Worm (Caenorhabditis elegans): ENCODE data around the gene H23N18.6.

The H23N18.6 gene

ce11 chrV:4870627-4871026 lies 44.3 kb downstream of the H23N18.6 start:
- TF ChIP-seq tra-1 (GFP tag; IDR thresholded peaks at IDR 0.05) (no peak), F26F4.8 (GFP tag; conservative IDR thresholded peaks at IDR 0.05) (no peak), jun-1 (tag; optimal IDR thresholded peaks at IDR 0.05) (no peak), mxl-3 (GFP tag; optimal IDR thresholded peaks at IDR 0.05) (no peak), nhr-11 (tag; optimal IDR thresholded peaks at IDR 0.05) (no peak), F49E8.2 (tag; optimal IDR thresholded peaks at IDR 0.05; ENCODE audit: borderline replicate concordance) (no peak), skn-1 (tag; optimal IDR thresholded peaks at IDR 0.05) (no peak), duxl-1 (tag; optimal IDR thresholded peaks at IDR 0.05; ENCODE audit: poor library complexity) (no peak), attf-4 (tag; optimal IDR thresholded peaks at IDR 0.05) (no peak), F10B5.3 (tag; optimal IDR thresholded peaks at IDR 0.05) (no peak), ctbp-1 (GFP tag; IDR thresholded peaks at IDR 0.05) (no peak), nhr-237 (tag; optimal IDR thresholded peaks at IDR 0.05) (no peak), lsy-2 (tag; optimal IDR thresholded peaks at IDR 0.05) (no peak), pqm-1 (tag; optimal IDR thresholded peaks at IDR 0.05) (no peak), nhr-6 (tag; optimal IDR thresholded peaks at IDR 0.05) (no peak), ZK546.5 (tag; optimal IDR thresholded peaks at IDR 0.05) (no peak), ceh-32 (tag; optimal IDR thresholded peaks at IDR 0.05; ENCODE audit: poor library complexity) (no peak), nhr-10 (tag; optimal IDR thresholded peaks at IDR 0.05) (no peak), nhr-48 (tag; optimal IDR thresholded peaks at IDR 0.05) (no peak), lin-13 (GFP tag; optimal IDR thresholded peaks at IDR 0.05) (no peak)

ce11 chrV:4868698-4869097 lies 46.2 kb downstream of the H23N18.6 start:
- TF ChIP-seq dmd-8 (GFP tag; IDR thresholded peaks at IDR 0.05) (no peak), zfp-2 (tag; optimal IDR thresholded peaks at IDR 0.05) (no peak), Y48G9A.11 (GFP tag; IDR thresholded peaks at IDR 0.05) (no peak), ceh-82 (tag; optimal IDR thresholded peaks at IDR 0.05) (no peak), daf-16 (GFP tag; optimal IDR thresholded peaks at IDR 0.05) (no peak), daf-16 (tag; optimal IDR thresholded peaks at IDR 0.05) (no peak), php-3 (GFP tag; IDR thresholded peaks at IDR 0.05) (no peak), madf-5 (GFP tag; IDR thresholded peaks at IDR 0.05) (no peak), Y105C5A.15 (GFP tag; IDR thresholded peaks at IDR 0.05) (no peak), arid-1 (GFP tag; conservative IDR thresholded peaks at IDR 0.05) (no peak)

ce11 chrV:4867535-4867934 lies 47.3 kb downstream of the H23N18.6 start:
- TF ChIP-seq nhr-77 (tag; optimal IDR thresholded peaks at IDR 0.05), result no peak
- TF ChIP-seq fos-1 (tag; optimal IDR thresholded peaks at IDR 0.05), result no peak
- TF ChIP-seq lsy-2 (tag; optimal IDR thresholded peaks at IDR 0.05), result no peak
- TF ChIP-seq lin-15B (tag; optimal IDR thresholded peaks at IDR 0.05), result no peak
- TF ChIP-seq egl-43 (GFP tag; IDR thresholded peaks at IDR 0.05), result no peak
- TF ChIP-seq vab-7 (GFP tag; IDR thresholded peaks at IDR 0.05), result no peak
- no peak for TF ChIP-seq ZK337.2 (GFP tag; IDR thresholded peaks at IDR 0.05)
- no peak for TF ChIP-seq lin-1 (GFP tag; IDR thresholded peaks at IDR 0.05)
- TF ChIP-seq daf-8 (GFP tag; IDR thresholded peaks at IDR 0.05), result no peak
- TF ChIP-seq T26A8.4 (GFP tag; IDR thresholded peaks at IDR 0.05), result no peak
- no peak for TF ChIP-seq Y75B8A.6 (GFP tag; IDR thresholded peaks at IDR 0.05)
- TF ChIP-seq daf-16 (GFP tag; optimal IDR thresholded peaks at IDR 0.05), result no peak
- no peak for TF ChIP-seq daf-16 (tag; optimal IDR thresholded peaks at IDR 0.05)
- no peak for TF ChIP-seq F10B5.3 (tag; optimal IDR thresholded peaks at IDR 0.05)
- TF ChIP-seq nhr-76 (tag; optimal IDR thresholded peaks at IDR 0.05), result no peak
- TF ChIP-seq mxl-2 (GFP tag; conservative IDR thresholded peaks at IDR 0.05), result no peak
- no peak for TF ChIP-seq madf-5 (GFP tag; IDR thresholded peaks at IDR 0.05)
- no peak for TF ChIP-seq mdt-29 (GFP tag; IDR thresholded peaks at IDR 0.05)
- TF ChIP-seq fkh-10 (GFP tag; optimal IDR thresholded peaks at IDR 0.05), result no peak

All from whole organism, L4 larva.